Worm (Caenorhabditis elegans): Measurements from ENCODE around the gene F21D12.3.

The F21D12.3 gene

ce11 chrII:7273517-7273916 is 50.3 kb downstream of the F21D12.3 start:
- peak; percentile 56 for TF ChIP-seq nhr-80 (tag; optimal IDR thresholded peaks at IDR 0.05)
- TF ChIP-seq Y95B8A.8 (GFP tag; IDR thresholded peaks at IDR 0.05), result no peak

DNA sequence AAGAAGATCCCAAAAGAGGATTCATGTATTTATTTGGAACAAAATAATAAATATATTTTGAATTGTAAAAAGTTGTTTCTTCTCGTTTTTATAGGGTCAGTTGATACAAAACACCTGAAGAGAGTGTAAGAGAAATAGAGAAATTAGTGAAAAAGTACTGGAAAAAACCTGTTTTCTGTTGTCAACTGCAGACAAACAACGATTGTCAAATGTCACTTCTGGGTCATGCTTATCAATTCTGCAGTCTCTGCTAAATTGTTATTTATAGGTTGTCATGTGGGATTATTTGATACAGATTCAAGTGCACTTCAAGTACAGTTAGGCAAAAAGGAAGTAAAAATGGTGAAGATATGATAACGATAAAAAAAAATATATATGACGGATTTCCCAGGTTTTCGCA is 51.3 kb downstream of the F21D12.3 start:
- TF ChIP-seq lin-40 (tag; optimal IDR thresholded peaks at IDR 0.05) (peak; percentile 35), pbrm-1 (GFP tag; IDR thresholded peaks at IDR 0.05) (no peak), lsy-27 (tag; optimal IDR thresholded peaks at IDR 0.05; ENCODE audit: borderline replicate concordance, insufficient read depth) (no peak)

Data from whole organism, young adult.